Worm (Caenorhabditis elegans) whole organism, mixed stage, embryonic: ENCODE data around the gene egl-9.

Experiments
- M03D4.4 ChIP-seq: sonication (generic microtip); optimal IDR thresholded peaks from 2 replicates; lab custom pipeline; 2017; ENCODE audit warnings: mild to moderate bottlenecking, missing genetic modification characterization, missing compliant biosample characterization
- elt-3 ChIP-seq: fragments of 150-350 bp; optimal IDR thresholded peaks from 2 replicates; lab custom pipeline; 2014; ENCODE audit warnings: missing biosample characterization, missing genetic modification characterization
- hlh-1 ChIP-seq: fragments of 150-350 bp; optimal IDR thresholded peaks from 2 replicates; lab custom pipeline; 2014; ENCODE audit warnings: missing biosample characterization, missing genetic modification reagents, missing genetic modification characterization
- nhr-28 ChIP-seq: fragments of 150-350 bp; optimal IDR thresholded peaks from 2 replicates; lab custom pipeline; 2014; ENCODE audit warnings: missing biosample characterization, missing genetic modification characterization
- nhr-76 ChIP-seq: sonication (generic microtip); optimal IDR thresholded peaks from 2 replicates; lab custom pipeline; 2017; ENCODE audit warnings: missing biosample characterization, missing genetic modification characterization
- unc-39 ChIP-seq: fragments of 150-350 bp; optimal IDR thresholded peaks from 2 replicates; lab custom pipeline; 2014; ENCODE audit warnings: missing biosample characterization, missing genetic modification characterization
- unc-62 ChIP-seq: fragments of 150-350 bp; optimal IDR thresholded peaks from 2 replicates; lab custom pipeline; 2014; ENCODE audit warnings: missing biosample characterization, missing genetic modification reagents, missing genetic modification characterization
- zip-8 ChIP-seq: fragments of 150-350 bp; optimal IDR thresholded peaks from 2 replicates; lab custom pipeline; 2014; ENCODE audit warnings: missing biosample characterization, missing genetic modification characterization

DNA sequence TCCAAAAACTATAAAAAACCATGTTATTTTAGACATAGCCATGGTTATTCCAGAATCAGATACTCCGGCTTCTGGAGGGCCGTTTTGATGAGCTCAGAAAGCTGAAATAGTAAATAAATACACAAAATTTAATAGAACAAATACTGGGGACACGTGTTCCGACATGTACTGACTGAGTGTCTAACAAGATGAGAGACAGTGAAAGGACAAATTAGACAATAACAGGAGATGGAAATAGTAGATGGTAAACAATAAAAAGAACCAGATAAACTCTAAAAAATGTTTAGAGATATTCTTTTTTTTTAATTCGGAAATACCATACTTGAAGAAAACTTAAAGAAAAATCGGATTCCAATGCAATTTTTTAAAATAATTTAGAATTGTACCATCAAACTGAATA is 16.3 kb downstream of the egl-9 start, which contains the start of gene Y32F6B.1:
- no peak for TF ChIP-seq nhr-76 (tag; lab: Kevin White, UChicago)
- TF ChIP-seq M03D4.4 = no peak
- TF ChIP-seq unc-62 (GFP tag; lab: Kevin White, UChicago) = no peak
- TF ChIP-seq unc-39 (tag; lab: Kevin White, UChicago) = no peak
- no peak for TF ChIP-seq elt-3 (tag; lab: Kevin White, UChicago)
- no peak for TF ChIP-seq zip-8 (tag; lab: Kevin White, UChicago)
- no peak for TF ChIP-seq hlh-1 (tag; lab: Kevin White, UChicago)
- TF ChIP-seq nhr-28 = no peak
